Fruit fly (Drosophila melanogaster) whole organism, embryonic: ENCODE data around the gene Pgant2.

Source experiments
- ATbp ChIP-seq: fragments of 200-800 bp; sonication (Bioruptor generic); optimal IDR thresholded peaks from 2 replicates; lab custom pipeline; 2017; ENCODE audit warnings: missing biosample characterization, mild to moderate bottlenecking, missing genetic modification characterization, missing genetic modification reagents
- Atf6 ChIP-seq: fragments of 200-800 bp; sonication (Bioruptor generic); IDR thresholded peaks from 2 replicates; pipeline ENCODE4 v1.3.6; 2022; ENCODE audit warnings: missing biosample characterization, missing genetic modification characterization
- Bdp1 ChIP-seq: fragments of 200-800 bp; sonication (Bioruptor generic); optimal IDR thresholded peaks from 3 replicates; lab custom pipeline; 2016; ENCODE audit warnings: missing biosample characterization, missing genetic modification characterization
- CG10209 ChIP-seq: fragments of 200-800 bp; sonication (Bioruptor generic); optimal IDR thresholded peaks from 3 replicates; lab custom pipeline; 2017; ENCODE audit warnings: missing biosample characterization, mild to moderate bottlenecking, missing genetic modification characterization, missing genetic modification reagents
- CG1024 ChIP-seq: fragments of 200-800 bp; sonication (Bioruptor generic); IDR thresholded peaks from 2 replicates; pipeline ENCODE4 v1.3.6; 2022; ENCODE audit warnings: missing biosample characterization, missing genetic modification characterization
- CG10321 ChIP-seq: fragments of 200-800 bp; sonication (Bioruptor generic); IDR thresholded peaks from 2 replicates; pipeline ENCODE4 v1.3.6; 2022; ENCODE audit warnings: missing biosample characterization, missing genetic modification characterization
- CG10431 ChIP-seq: fragments of 200-800 bp; sonication (Bioruptor generic); optimal IDR thresholded peaks from 3 replicates; lab custom pipeline; 2018; ENCODE audit warnings: missing biosample characterization, mild to moderate bottlenecking, missing genetic modification characterization
- CG10543 ChIP-seq: fragments of 200-800 bp; sonication (Bioruptor generic); optimal IDR thresholded peaks from 3 replicates; lab custom pipeline; 2017; ENCODE audit warnings: missing biosample characterization, mild to moderate bottlenecking, missing genetic modification characterization, moderate library complexity
- CG12744 ChIP-seq: fragments of 200-800 bp; sonication (Bioruptor generic); optimal IDR thresholded peaks from 2 replicates; lab custom pipeline; 2016; ENCODE audit warnings: missing biosample characterization, missing genetic modification characterization
- CG15011 ChIP-seq: fragments of 200-800 bp; sonication (Bioruptor generic); optimal IDR thresholded peaks from 3 replicates; lab custom pipeline; 2018; ENCODE audit warnings: missing biosample characterization, mild to moderate bottlenecking, missing genetic modification characterization
- CG15269 ChIP-seq: fragments of 200-800 bp; sonication (Bioruptor generic); optimal IDR thresholded peaks from 2 replicates; lab custom pipeline; 2018; ENCODE audit warnings: missing biosample characterization, mild to moderate bottlenecking, missing genetic modification characterization, moderate library complexity
- CG17568 ChIP-seq: fragments of 200-800 bp; sonication (Bioruptor generic); optimal IDR thresholded peaks from 2 replicates; lab custom pipeline; 2018; ENCODE audit warnings: missing biosample characterization, mild to moderate bottlenecking, missing genetic modification characterization, moderate library complexity
- CG17829 ChIP-seq: fragments of 200-800 bp; optimal IDR thresholded peaks from 2 replicates; lab custom pipeline; 2019; ENCODE audit warnings: missing biosample characterization, mild to moderate bottlenecking, missing genetic modification characterization, moderate library complexity
- CG31224 ChIP-seq: fragments of 200-800 bp; sonication (Bioruptor generic); IDR thresholded peaks from 2 replicates; pipeline ENCODE4 v1.3.6; 2022; ENCODE audit warnings: missing biosample characterization, missing genetic modification characterization
- CG32767 ChIP-seq: fragments of 200-800 bp; sonication (Bioruptor generic); IDR thresholded peaks from 2 replicates; pipeline ENCODE4 v1.3.6; 2022; ENCODE audit warnings: missing biosample characterization, missing genetic modification characterization
- CG33557 ChIP-seq: fragments of 200-800 bp; sonication (Bioruptor generic); optimal IDR thresholded peaks from 2 replicates; lab custom pipeline; 2019; ENCODE audit warnings: missing biosample characterization, mild to moderate bottlenecking, missing genetic modification characterization, moderate library complexity
- CG34422 ChIP-seq: fragments of 200-800 bp; sonication (Bioruptor generic); IDR thresholded peaks from 3 replicates; pipeline ENCODE4 v1.3.6; 2022; ENCODE audit warnings: missing biosample characterization, missing genetic modification characterization
- CG5245 ChIP-seq: fragments of 200-800 bp; sonication (Bioruptor generic); optimal IDR thresholded peaks from 3 replicates; lab custom pipeline; 2016; ENCODE audit warnings: missing biosample characterization, missing genetic modification characterization
- CG7963 ChIP-seq: fragments of 200-800 bp; sonication (Bioruptor generic); IDR thresholded peaks from 3 replicates; pipeline ENCODE4 v1.3.6; 2022; ENCODE audit warnings: missing biosample characterization, missing genetic modification characterization; ENCODE audit not compliant: partially characterized antibody
- CG8290 ChIP-seq, 3 experiments: fragments of 200-800 bp; sonication (Bioruptor generic); optimal IDR thresholded peaks; 2 replicates each; lab custom pipeline; 2016 to 2019; ENCODE audit warnings: missing biosample characterization in 3 of 3, missing genetic modification characterization in 3 of 3, mild to moderate bottlenecking in 2 of 3, moderate library complexity in 1 of 3
- CG8765 ChIP-seq: fragments of 200-800 bp; sonication (Bioruptor generic); IDR thresholded peaks from 2 replicates; pipeline ENCODE4 v1.3.6; 2022; ENCODE audit warnings: missing biosample characterization, missing genetic modification characterization
- CG9437 ChIP-seq: fragments of 200-800 bp; sonication (Bioruptor generic); optimal IDR thresholded peaks from 2 replicates; lab custom pipeline; 2018; ENCODE audit warnings: missing biosample characterization, mild to moderate bottlenecking, missing genetic modification characterization
- Dip3 ChIP-seq: fragments of 200-800 bp; sonication (Bioruptor generic); optimal IDR thresholded peaks from 3 replicates; lab custom pipeline; 2016; ENCODE audit warnings: missing biosample characterization, missing genetic modification characterization
- Fer2 ChIP-seq: fragments of 200-800 bp; sonication (Bioruptor generic); optimal IDR thresholded peaks from 2 replicates; lab custom pipeline; 2018; ENCODE audit warnings: missing biosample characterization, mild to moderate bottlenecking, missing genetic modification characterization, moderate library complexity
- Fer3 ChIP-seq: fragments of 200-800 bp; sonication (Bioruptor generic); optimal IDR thresholded peaks from 2 replicates; lab custom pipeline; 2018; ENCODE audit warnings: missing biosample characterization, mild to moderate bottlenecking, missing genetic modification characterization, moderate library complexity
- HLH54F ChIP-seq: fragments of 200-800 bp; sonication (Bioruptor generic); optimal IDR thresholded peaks from 3 replicates; lab custom pipeline; 2016; ENCODE audit warnings: missing biosample characterization, missing genetic modification characterization
- MBD-R2 ChIP-seq: fragments of 200-800 bp; sonication (Bioruptor generic); IDR thresholded peaks from 2 replicates; pipeline ENCODE4 v1.3.6; 2022; ENCODE audit warnings: missing biosample characterization, missing genetic modification characterization
- MTF-1 ChIP-seq: fragments of 200-800 bp; sonication (Bioruptor generic); optimal IDR thresholded peaks from 2 replicates; lab custom pipeline; 2018; ENCODE audit warnings: missing biosample characterization, mild to moderate bottlenecking, missing genetic modification characterization, borderline replicate concordance
- Mes4 ChIP-seq: fragments of 200-800 bp; sonication (Bioruptor generic); optimal IDR thresholded peaks from 2 replicates; lab custom pipeline; 2016; ENCODE audit warnings: missing biosample characterization, missing genetic modification characterization
- NC2β ChIP-seq: fragments of 200-800 bp; sonication (Bioruptor generic); optimal IDR thresholded peaks from 2 replicates; lab custom pipeline; 2016; ENCODE audit warnings: missing biosample characterization, missing genetic modification characterization
- PHDP ChIP-seq: fragments of 200-800 bp; sonication (Bioruptor generic); optimal IDR thresholded peaks from 3 replicates; lab custom pipeline; 2018; ENCODE audit warnings: missing biosample characterization, mild to moderate bottlenecking, missing genetic modification characterization, moderate library complexity
- Poxn ChIP-seq: fragments of 200-800 bp; sonication (Bioruptor generic); IDR thresholded peaks from 2 replicates; pipeline ENCODE4 v1.3.6; 2022; ENCODE audit warnings: missing biosample characterization, missing genetic modification characterization
- Sry-β ChIP-seq: fragments of 200-800 bp; sonication (Bioruptor generic); optimal IDR thresholded peaks from 2 replicates; lab custom pipeline; 2018; ENCODE audit warnings: missing biosample characterization, mild to moderate bottlenecking, missing genetic modification characterization, moderate library complexity
- ab ChIP-seq: fragments of 200-800 bp; sonication (Bioruptor generic); optimal IDR thresholded peaks from 2 replicates; lab custom pipeline; 2016; ENCODE audit warnings: missing biosample characterization, missing genetic modification characterization
- ase ChIP-seq: fragments of 200-800 bp; sonication (Bioruptor generic); IDR thresholded peaks from 3 replicates; pipeline ENCODE4 v1.3.6; 2022; ENCODE audit warnings: missing biosample characterization, missing genetic modification characterization
- ash1 ChIP-seq: fragments of 200-800 bp; sonication (Bioruptor generic); optimal IDR thresholded peaks from 2 replicates; lab custom pipeline; 2018; ENCODE audit warnings: missing biosample characterization, mild to moderate bottlenecking, missing genetic modification characterization
- bab2 ChIP-seq: fragments of 200-800 bp; sonication (Bioruptor generic); optimal IDR thresholded peaks from 2 replicates; lab custom pipeline; 2016; ENCODE audit warnings: missing biosample characterization, missing genetic modification characterization
- cas ChIP-seq: fragments of 200-800 bp; sonication (Bioruptor generic); IDR thresholded peaks from 2 replicates; pipeline ENCODE4 v1.3.6; 2022; ENCODE audit warnings: missing biosample characterization, missing genetic modification characterization
- eve ChIP-seq, 2 experiments: fragments of >200 bp; optimal IDR thresholded peaks; 2 replicates each; lab custom pipeline; 2017; ENCODE audit warnings: missing biosample characterization in 2 of 2, missing genetic modification characterization in 2 of 2
- gce ChIP-seq: fragments of 200-800 bp; sonication (Bioruptor generic); IDR thresholded peaks from 3 replicates; pipeline ENCODE4 v1.3.6; 2022; ENCODE audit warnings: missing biosample characterization, missing genetic modification characterization
- grn ChIP-seq: fragments of 200-800 bp; sonication (Bioruptor generic); optimal IDR thresholded peaks from 3 replicates; lab custom pipeline; 2017; ENCODE audit warnings: missing biosample characterization, missing genetic modification characterization
- hbn ChIP-seq: fragments of 200-800 bp; sonication (Bioruptor generic); IDR thresholded peaks from 2 replicates; pipeline ENCODE4 v1.3.6; 2022; ENCODE audit warnings: missing biosample characterization, missing genetic modification characterization; ENCODE audit not compliant: partially characterized antibody
- hkb ChIP-seq, 2 experiments: fragments of 200-800 bp in 1 of 2; fragments of >200 bp in 1 of 2; sonication (Bioruptor generic) in 1 of 2; IDR thresholded peaks in 1 of 2; optimal IDR thresholded peaks in 1 of 2; 2 replicates each; pipeline versions ENCODE4 v1.3.6 to Lab custom; 2017 to 2022; ENCODE audit warnings: missing biosample characterization in 1 of 2, missing genetic modification characterization in 1 of 2
- jumu ChIP-seq: fragments of 200-800 bp; sonication (Bioruptor generic); optimal IDR thresholded peaks from 3 replicates; lab custom pipeline; 2016; ENCODE audit warnings: missing biosample characterization, missing genetic modification characterization
- pfk ChIP-seq: fragments of 200-800 bp; sonication (Bioruptor generic); optimal IDR thresholded peaks from 2 replicates; lab custom pipeline; 2018; ENCODE audit warnings: missing biosample characterization, mild to moderate bottlenecking, missing genetic modification characterization, moderate library complexity
- slbo ChIP-seq: fragments of 200-800 bp; sonication (Bioruptor generic); IDR thresholded peaks from 2 replicates; pipeline ENCODE4 v1.3.6; 2022; ENCODE audit warnings: missing biosample characterization, missing genetic modification characterization
- stwl ChIP-seq: fragments of 200-800 bp; sonication (Bioruptor generic); optimal IDR thresholded peaks from 3 replicates; lab custom pipeline; 2018; ENCODE audit warnings: missing biosample characterization, mild to moderate bottlenecking, missing genetic modification characterization, moderate library complexity
- tio ChIP-seq: fragments of 200-800 bp; sonication (Bioruptor generic); optimal IDR thresholded peaks from 2 replicates; lab custom pipeline; 2017; ENCODE audit warnings: missing biosample characterization, missing genetic modification characterization, inconsistent platforms
- tll ChIP-seq, 2 experiments: fragments of 200-800 bp in 1 of 2; fragments of >200 bp in 1 of 2; sonication (Bioruptor generic) in 1 of 2; optimal IDR thresholded peaks; 2 replicates each; lab custom pipeline; 2017 to 2019; ENCODE audit warnings: missing biosample characterization in 2 of 2, missing genetic modification characterization in 2 of 2, mild to moderate bottlenecking in 1 of 2, moderate library complexity in 1 of 2
- trem ChIP-seq: fragments of 200-800 bp; optimal IDR thresholded peaks from 3 replicates; lab custom pipeline; 2019; ENCODE audit warnings: missing biosample characterization, mild to moderate bottlenecking, missing genetic modification characterization, moderate library complexity

Pgant2 gene

DNA sequence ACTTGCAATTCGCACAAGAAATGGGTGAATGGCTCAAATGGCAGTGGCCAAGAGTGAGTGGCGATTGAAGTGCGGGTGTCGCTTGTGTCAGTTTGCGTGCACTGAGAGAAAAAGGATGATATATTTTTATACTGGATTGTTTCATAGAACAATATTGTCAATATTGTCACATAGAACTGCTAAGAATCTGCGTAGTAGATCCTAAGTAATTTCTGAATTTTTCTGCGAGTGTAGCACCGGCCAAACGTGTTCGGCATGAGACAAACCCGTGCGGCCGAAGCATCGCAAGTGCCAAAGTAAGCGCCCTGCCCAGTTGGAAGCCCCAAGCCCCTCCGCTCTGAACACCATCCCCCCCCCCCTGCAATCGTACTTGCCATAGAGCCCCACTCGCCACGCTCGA, 13.8 kb upstream of the Pgant2 start (continued):
- TF ChIP-seq MTF-1 (GFP tag; lab: Kevin White, UChicago) (peak; percentile 43), cas (GFP tag; lab: Robert Waterston, UW) (peak; percentile 73), Atf6 (GFP tag; lab: Robert Waterston, UW) (peak; percentile 54; the same call in 1 of the 2 replicates), PHDP (tag; lab: Kevin White, UChicago) (peak; percentile 68), CG1024 (GFP tag; lab: Robert Waterston, UW) (peak; percentile 58; the same call in 1 of the 2 replicates), Dip3 (GFP tag; lab: Kevin White, UChicago) (no peak), hbn (GFP tag; lab: Robert Waterston, UW) (no peak), CG10209 (GFP tag; lab: Kevin White, UChicago) (peak; percentile 72), CG5245 (GFP tag; lab: Kevin White, UChicago) (peak; percentile 14), ATbp (peak; percentile 74), CG10543 (GFP tag; lab: Kevin White, UChicago) (no peak), gce (GFP tag; lab: Robert Waterston, UW) (peak; percentile 59; the same call in 1 of the 3 replicates), NC2β (GFP tag; lab: Kevin White, UChicago) (peak; percentile 40), jumu (GFP tag; lab: Kevin White, UChicago) (peak; percentile 52), MBD-R2 (no peak), ash1 (no peak), CG10321 (peak; percentile 49; the same call in 1 of the 2 replicates), Fer2 (peak; percentile 3), CG8765 (GFP tag; lab: Robert Waterston, UW) (no peak), Bdp1 (GFP tag; lab: Kevin White, UChicago) (no peak), CG15269 (peak; percentile 67), Poxn (GFP tag; lab: Robert Waterston, UW) (no peak), hkb (optimal IDR thresholded peaks at IDR 0.05; lab: Kevin White, UChicago) (no peak), hkb (GFP tag; IDR thresholded peaks at IDR 0.05; lab: Robert Waterston, UW) (peak; percentile 79), CG17829 (tag; lab: Kevin White, UChicago) (peak; percentile 65), tio (GFP tag; lab: Kevin White, UChicago) (peak; percentile 39), CG17568 (GFP tag; lab: Kevin White, UChicago) (no peak), ab (GFP tag; lab: Kevin White, UChicago) (no peak), CG33557 (GFP tag; lab: Kevin White, UChicago) (no peak), CG8290 (GFP tag; optimal IDR thresholded peaks at IDR 0.05; lab: Kevin White, UChicago) (no peak), CG8290 (tag; optimal IDR thresholded peaks at IDR 0.05; lab: Kevin White, UChicago) (peak in 1 of 2 experiments; percentile 38), CG12744 (GFP tag; lab: Kevin White, UChicago) (no peak), CG15011 (GFP tag; lab: Kevin White, UChicago) (no peak), Fer3 (peak; percentile 59), stwl (tag; lab: Kevin White, UChicago) (no peak), HLH54F (GFP tag; lab: Kevin White, UChicago) (no peak), Mes4 (peak; percentile 28), bab2 (GFP tag; lab: Kevin White, UChicago) (peak; percentile 19), CG10431 (no peak), CG9437 (peak; percentile 21), trem (peak; percentile 29), eve (GFP tag; optimal IDR thresholded peaks at IDR 0.05; lab: Kevin White, UChicago) (no peak), grn (GFP tag; lab: Kevin White, UChicago) (no peak), slbo (GFP tag; lab: Robert Waterston, UW) (peak; percentile 77), CG34422 (GFP tag; lab: Robert Waterston, UW) (peak; percentile 83; the same call in 2 of the 3 replicates), CG7963 (no peak), tll (GFP tag; optimal IDR thresholded peaks at IDR 0.05; lab: Kevin White, UChicago) (no peak), CG32767 (GFP tag; lab: Robert Waterston, UW) (peak; percentile 67), ase (GFP tag; lab: Robert Waterston, UW) (peak; percentile 81), CG31224 (GFP tag; lab: Robert Waterston, UW) (peak; percentile 56), pfk (GFP tag; lab: Kevin White, UChicago) (no peak), Sry-β (GFP tag; lab: Kevin White, UChicago) (no peak)
